Worm (Caenorhabditis elegans) whole organism, mixed stage, embryonic: ENCODE results near the gene spe-18.

Source experiments
- M03D4.4 ChIP-seq: sonication (generic microtip); optimal IDR thresholded peaks from 2 replicates; lab custom pipeline; 2017; ENCODE audit warnings: mild to moderate bottlenecking, missing genetic modification characterization, missing compliant biosample characterization
- bed-3 ChIP-seq: fragments of 200-800 bp; sonication (Bioruptor generic); optimal IDR thresholded peaks from 3 replicates; lab custom pipeline; 2018; ENCODE audit warnings: mild to moderate bottlenecking, missing genetic modification characterization, moderate library complexity, missing compliant biosample characterization
- blmp-1 ChIP-seq: fragments of 150-350 bp; optimal IDR thresholded peaks from 2 replicates; lab custom pipeline; 2014; ENCODE audit warnings: missing biosample characterization, missing genetic modification characterization
- ceh-39 ChIP-seq: fragments of 150-350 bp; optimal IDR thresholded peaks from 2 replicates; lab custom pipeline; 2014; ENCODE audit warnings: missing biosample characterization, missing genetic modification characterization
- ceh-43 ChIP-seq: fragments of 200-800 bp; sonication (Bioruptor generic); optimal IDR thresholded peaks from 2 replicates; lab custom pipeline; 2018; ENCODE audit warnings: mild to moderate bottlenecking, missing genetic modification characterization, moderate library complexity, missing compliant biosample characterization
- ceh-83 ChIP-seq: fragments of 200-800 bp; sonication (Bioruptor generic); optimal IDR thresholded peaks from 2 replicates; lab custom pipeline; 2018; ENCODE audit warnings: mild to moderate bottlenecking, missing genetic modification characterization, missing compliant biosample characterization
- ces-1 ChIP-seq: fragments of 150-350 bp; optimal IDR thresholded peaks from 2 replicates; lab custom pipeline; 2014; ENCODE audit warnings: missing biosample characterization, missing genetic modification reagents, missing genetic modification characterization
- cnd-1 ChIP-seq: fragments of 200-800 bp; sonication (Bioruptor generic); optimal IDR thresholded peaks from 2 replicates; lab custom pipeline; 2018; ENCODE audit warnings: mild to moderate bottlenecking, missing genetic modification characterization, missing compliant biosample characterization
- drap-1 ChIP-seq: fragments of 200-800 bp; sonication (Bioruptor generic); optimal IDR thresholded peaks from 3 replicates; lab custom pipeline; 2018; ENCODE audit warnings: mild to moderate bottlenecking, missing genetic modification characterization, missing compliant biosample characterization
- elt-1 ChIP-seq: sonication (generic microtip); optimal IDR thresholded peaks from 2 replicates; lab custom pipeline; 2017; ENCODE audit warnings: missing genetic modification characterization, mild to moderate bottlenecking, missing compliant biosample characterization, antibody characterized with exemption, moderate library complexity, borderline replicate concordance; ENCODE audit not compliant: insufficient read depth
- elt-3 ChIP-seq: fragments of 150-350 bp; optimal IDR thresholded peaks from 2 replicates; lab custom pipeline; 2014; ENCODE audit warnings: missing biosample characterization, missing genetic modification characterization
- ham-2 ChIP-seq: fragments of 200-800 bp; sonication (Bioruptor generic); optimal IDR thresholded peaks from 2 replicates; lab custom pipeline; 2018; ENCODE audit warnings: mild to moderate bottlenecking, missing genetic modification characterization, missing compliant biosample characterization
- hlh-1 ChIP-seq: fragments of 150-350 bp; optimal IDR thresholded peaks from 2 replicates; lab custom pipeline; 2014; ENCODE audit warnings: missing biosample characterization, missing genetic modification reagents, missing genetic modification characterization
- lin-13 ChIP-seq: fragments of 150-350 bp; optimal IDR thresholded peaks from 2 replicates; lab custom pipeline; 2014; ENCODE audit warnings: missing biosample characterization, missing genetic modification characterization
- lin-32 ChIP-seq: fragments of 200-800 bp; sonication (Bioruptor generic); optimal IDR thresholded peaks from 2 replicates; lab custom pipeline; 2018; ENCODE audit warnings: mild to moderate bottlenecking, missing genetic modification characterization, missing compliant biosample characterization
- lsy-2 ChIP-seq: fragments of 150-350 bp; optimal IDR thresholded peaks from 2 replicates; lab custom pipeline; 2014; ENCODE audit warnings: missing biosample characterization, missing genetic modification characterization
- mab-5 ChIP-seq: fragments of 150-350 bp; optimal IDR thresholded peaks from 2 replicates; lab custom pipeline; 2014; ENCODE audit warnings: missing biosample characterization, missing genetic modification characterization
- mep-1 ChIP-seq: fragments of 150-350 bp; optimal IDR thresholded peaks from 2 replicates; lab custom pipeline; 2017; ENCODE audit warnings: missing biosample characterization, missing genetic modification reagents, missing genetic modification characterization, inconsistent platforms
- mls-2 ChIP-seq: sonication (generic microtip); optimal IDR thresholded peaks from 2 replicates; lab custom pipeline; 2016; ENCODE audit warnings: mild to moderate bottlenecking, missing genetic modification characterization, moderate library complexity, missing compliant biosample characterization
- nhr-12 ChIP-seq: fragments of 150-350 bp; optimal IDR thresholded peaks from 2 replicates; lab custom pipeline; 2014; ENCODE audit warnings: missing biosample characterization, missing genetic modification characterization
- nhr-2 ChIP-seq: fragments of 150-350 bp; optimal IDR thresholded peaks from 2 replicates; lab custom pipeline; 2014; ENCODE audit warnings: missing biosample characterization, missing genetic modification characterization
- nhr-237 ChIP-seq: fragments of 150-350 bp; optimal IDR thresholded peaks from 2 replicates; lab custom pipeline; 2014; ENCODE audit warnings: missing biosample characterization, missing genetic modification characterization
- nhr-28 ChIP-seq: fragments of 150-350 bp; optimal IDR thresholded peaks from 2 replicates; lab custom pipeline; 2014; ENCODE audit warnings: missing biosample characterization, missing genetic modification characterization
- pha-4 ChIP-seq: fragments of 150-350 bp; optimal IDR thresholded peaks from 2 replicates; lab custom pipeline; 2018; ENCODE audit warnings: missing biosample characterization, missing genetic modification reagents, missing genetic modification characterization
- sem-2 ChIP-seq: fragments of 200-800 bp; sonication (Bioruptor generic); optimal IDR thresholded peaks from 2 replicates; lab custom pipeline; 2018; ENCODE audit warnings: mild to moderate bottlenecking, missing genetic modification characterization, missing compliant biosample characterization
- snpc-4 ChIP-seq: fragments of 150-350 bp; optimal IDR thresholded peaks from 2 replicates; lab custom pipeline; 2014; ENCODE audit warnings: missing biosample characterization, missing genetic modification characterization
- sptf-1 ChIP-seq: sonication (generic microtip); optimal IDR thresholded peaks from 2 replicates; lab custom pipeline; 2017; ENCODE audit warnings: mild to moderate bottlenecking, missing genetic modification characterization, moderate library complexity, missing compliant biosample characterization
- tbx-8 ChIP-seq: fragments of 200-800 bp; sonication (Bioruptor generic); optimal IDR thresholded peaks from 2 replicates; lab custom pipeline; 2018; ENCODE audit warnings: mild to moderate bottlenecking, missing genetic modification characterization, moderate library complexity, missing compliant biosample characterization
- unc-120 ChIP-seq: sonication (generic microtip); optimal IDR thresholded peaks from 2 replicates; lab custom pipeline; 2017; ENCODE audit warnings: missing genetic modification characterization, missing compliant biosample characterization; ENCODE audit not compliant: poor library complexity, severe bottlenecking
- unc-39 ChIP-seq: fragments of 150-350 bp; optimal IDR thresholded peaks from 2 replicates; lab custom pipeline; 2014; ENCODE audit warnings: missing biosample characterization, missing genetic modification characterization
- zip-8 ChIP-seq: fragments of 150-350 bp; optimal IDR thresholded peaks from 2 replicates; lab custom pipeline; 2014; ENCODE audit warnings: missing biosample characterization, missing genetic modification characterization
- ztf-11 ChIP-seq: fragments of 150-350 bp; optimal IDR thresholded peaks from 2 replicates; lab custom pipeline; 2014; ENCODE audit warnings: missing biosample characterization, missing genetic modification characterization

spe-18 gene

ce11 chrII:13165683-13166259, 12.6 kb upstream of the spe-18 start, which contains the start of gene moe-3:
moe-3 (minus strand) TSS chrII:13165733.
- TF ChIP-seq nhr-2: no peak
- no peak for TF ChIP-seq ztf-11 (tag; lab: Kevin White, UChicago)
- TF ChIP-seq hlh-1: no peak
- no peak for TF ChIP-seq nhr-237 (tag; lab: Kevin White, UChicago)
- TF ChIP-seq sem-2 (GFP tag; lab: Kevin White, UChicago): no peak
- TF ChIP-seq lsy-2 (tag; lab: Kevin White, UChicago): no peak
- TF ChIP-seq ceh-83 (GFP tag; lab: Kevin White, UChicago): no peak
- TF ChIP-seq unc-39: no peak
- no peak for TF ChIP-seq elt-1 (tag; lab: Kevin White, UChicago)
- no peak for TF ChIP-seq nhr-12
- TF ChIP-seq drap-1 (GFP tag; lab: Kevin White, UChicago): no peak
- no peak for TF ChIP-seq pha-4 (tag; lab: Kevin White, UChicago)

DNA sequence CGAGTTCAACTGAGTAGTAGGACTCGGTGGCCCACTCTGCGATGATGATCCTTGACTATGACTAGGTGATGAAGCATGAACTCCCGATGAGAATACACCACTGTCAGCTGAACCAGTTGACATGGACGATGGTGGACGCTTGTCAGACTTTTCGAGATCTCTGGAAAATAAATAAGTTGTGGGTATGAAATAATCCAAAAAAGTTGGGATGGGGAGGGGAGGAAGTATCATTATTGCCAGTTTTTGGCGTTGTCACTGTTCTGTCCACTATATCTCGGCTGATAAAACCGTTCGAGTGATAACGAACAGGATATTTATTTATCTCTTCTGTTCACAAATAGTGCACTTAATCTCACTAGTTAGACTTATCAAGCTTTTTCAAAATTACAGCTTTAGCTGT, 10.9 kb upstream of the spe-18 start:
- TF ChIP-seq ceh-83 (GFP tag; lab: Kevin White, UChicago) (no peak), ceh-43 (GFP tag; lab: Kevin White, UChicago) (no peak), lin-13 (tag; lab: Kevin White, UChicago) (no peak), nhr-12 (no peak), ztf-11 (tag; lab: Kevin White, UChicago) (no peak), mep-1 (tag; lab: Kevin White, UChicago) (no peak), blmp-1 (tag; lab: Kevin White, UChicago) (no peak), pha-4 (tag; lab: Kevin White, UChicago) (no peak), nhr-28 (no peak), hlh-1 (no peak), ces-1 (GFP tag; lab: Kevin White, UChicago) (no peak), ceh-39 (tag; lab: Kevin White, UChicago) (no peak), nhr-2 (no peak), mab-5 (tag; lab: Kevin White, UChicago) (no peak)
- TF ChIP-seq, all 35 proteins: peak for 0

ce11 chrII:13163009-13163408, 9.8 kb upstream of the spe-18 start:
- no peak for TF ChIP-seq zip-8 (tag; lab: Kevin White, UChicago)
- no peak for TF ChIP-seq nhr-237 (tag; lab: Kevin White, UChicago)
- TF ChIP-seq sem-2 (GFP tag; lab: Kevin White, UChicago): no peak
- TF ChIP-seq cnd-1 (tag; lab: Kevin White, UChicago): no peak
- TF ChIP-seq unc-120: no peak
- no peak for TF ChIP-seq bed-3 (GFP tag; lab: Kevin White, UChicago)
- no peak for TF ChIP-seq blmp-1 (tag; lab: Kevin White, UChicago)
- TF ChIP-seq drap-1 (GFP tag; lab: Kevin White, UChicago): no peak
- TF ChIP-seq ham-2 (GFP tag; lab: Kevin White, UChicago): no peak
- no peak for TF ChIP-seq ceh-83 (GFP tag; lab: Kevin White, UChicago)
- no peak for TF ChIP-seq lin-13 (tag; lab: Kevin White, UChicago)
- no peak for TF ChIP-seq lin-32 (GFP tag; lab: Kevin White, UChicago)
- TF ChIP-seq sptf-1 (tag; lab: Kevin White, UChicago): no peak
- no peak for TF ChIP-seq nhr-28
- no peak for TF ChIP-seq lsy-2 (tag; lab: Kevin White, UChicago)
- no peak for TF ChIP-seq elt-3
- TF ChIP-seq mep-1 (tag; lab: Kevin White, UChicago): no peak
- TF ChIP-seq ces-1 (GFP tag; lab: Kevin White, UChicago): no peak
- TF ChIP-seq, all 35 proteins: peak for 0

DNA sequence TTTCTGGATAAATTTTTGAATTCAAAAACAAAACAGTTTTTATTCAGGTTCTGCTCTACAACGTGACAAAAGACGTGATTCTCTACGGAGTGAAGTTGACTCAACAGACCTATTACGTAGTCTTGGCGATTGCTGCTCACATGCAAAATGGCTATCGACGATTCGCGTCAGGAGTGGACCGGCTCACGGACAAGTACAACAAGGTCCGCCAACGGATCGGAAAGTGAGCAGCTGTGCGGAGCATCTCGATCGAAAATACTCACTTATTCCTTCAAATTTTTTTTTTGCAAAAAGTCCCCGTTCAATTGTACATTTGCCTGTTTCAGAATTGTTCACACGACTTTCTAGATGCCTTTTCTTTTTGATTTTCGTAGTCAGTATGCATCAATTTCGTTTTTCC, 6.7 kb upstream of the spe-18 start:
- TF ChIP-seq nhr-237 (tag; lab: Kevin White, UChicago): no peak
- TF ChIP-seq mls-2 (tag; lab: Kevin White, UChicago): no peak
- no peak for TF ChIP-seq sptf-1 (tag; lab: Kevin White, UChicago)
- no peak for TF ChIP-seq snpc-4 (tag; lab: Kevin White, UChicago)
- no peak for TF ChIP-seq M03D4.4 (tag; lab: Kevin White, UChicago)
- no peak for TF ChIP-seq tbx-8 (GFP tag; lab: Kevin White, UChicago)
- TF ChIP-seq sem-2 (GFP tag; lab: Kevin White, UChicago): no peak
- TF ChIP-seq unc-120: no peak
- no peak for TF ChIP-seq elt-3
- TF ChIP-seq ceh-39 (tag; lab: Kevin White, UChicago): no peak
- TF ChIP-seq mep-1 (tag; lab: Kevin White, UChicago): no peak
- TF ChIP-seq bed-3 (GFP tag; lab: Kevin White, UChicago): no peak
- TF ChIP-seq ceh-43 (GFP tag; lab: Kevin White, UChicago): no peak
- TF ChIP-seq, all 35 proteins: peak for 0
